Worm (Caenorhabditis elegans) whole organism, L4 larva: Measurements from ENCODE around the gene nhr-10.

Experiments
- T20F7.1 ChIP-seq: fragments of 200-800 bp; sonication (Bioruptor generic); optimal IDR thresholded peaks from 2 replicates; lab custom pipeline; 2018; ENCODE audit warnings: mild to moderate bottlenecking, missing genetic modification characterization, missing compliant biosample characterization
- ctbp-1 ChIP-seq: fragments of 200-800 bp; sonication (Bioruptor generic); IDR thresholded peaks from 2 replicates; pipeline ENCODE4 v1.3.6; 2022; ENCODE audit warnings: missing genetic modification reagents, missing genetic modification characterization, missing compliant biosample characterization
- hmg-1.1 ChIP-seq: fragments of 200-800 bp; sonication (Bioruptor generic); IDR thresholded peaks from 2 replicates; pipeline ENCODE4 v1.3.6; 2022; ENCODE audit warnings: missing genetic modification reagents, missing genetic modification characterization, missing compliant biosample characterization
- mxl-3 ChIP-seq: fragments of 200-800 bp; sonication (Bioruptor generic); optimal IDR thresholded peaks from 2 replicates; lab custom pipeline; 2018; ENCODE audit warnings: mild to moderate bottlenecking, missing genetic modification characterization, missing compliant biosample characterization
- nhr-6 ChIP-seq: fragments of 150-350 bp; optimal IDR thresholded peaks from 2 replicates; lab custom pipeline; 2014; ENCODE audit warnings: missing biosample characterization, missing genetic modification characterization
- nhr-77 ChIP-seq: fragments of 150-350 bp; optimal IDR thresholded peaks from 2 replicates; lab custom pipeline; 2014; ENCODE audit warnings: missing biosample characterization, missing genetic modification characterization
- pqm-1 ChIP-seq: sonication (generic microtip); optimal IDR thresholded peaks from 2 replicates; lab custom pipeline; 2017; ENCODE audit warnings: missing biosample characterization, missing genetic modification characterization
- unc-62 ChIP-seq, 3 experiments: fragments of 150-350 bp in 1 of 3; sonication (generic microtip); optimal IDR thresholded peaks in 2 of 3; peaks in 1 of 3; 1 replicate in 1 of 3; 2 replicates in 2 of 3; lab custom pipeline; 2014 to 2017; ENCODE audit warnings: missing biosample characterization in 3 of 3, missing genetic modification characterization in 3 of 3, missing genetic modification reagents in 3 of 3, missing genotype in 1 of 3

ce11 chrIII:7146341-7146740, 31.1 kb upstream of the nhr-10 start:
- TF ChIP-seq mxl-3 (GFP tag; lab: Kevin White, UChicago) (no peak), nhr-77 (no peak), unc-62 (GFP tag; optimal IDR thresholded peaks at IDR 0.05 in 1 of 2; lab: Kevin White, UChicago) (no peak), unc-62 (tag; optimal IDR thresholded peaks at IDR 0.05; lab: Kevin White, UChicago) (no peak), hmg-1.1 (GFP tag; lab: Robert Waterston, UW) (no peak), T20F7.1 (GFP tag; lab: Kevin White, UChicago) (no peak), nhr-6 (tag; lab: Kevin White, UChicago) (no peak), ctbp-1 (GFP tag; lab: Robert Waterston, UW) (no peak), pqm-1 (no peak)
